Fruit fly (Drosophila melanogaster): Measurements from ENCODE around the gene CG11570.

The CG11570 gene

dm6 chr3L:11957669-11958333 lies at the start of gene CG11570, which contains the start of gene CG43294:
Gene CG11570 (minus strand): TSS chr3L:11957769.
Gene CG43294 (plus strand): TSS chr3L:11958283.
- TF ChIP-seq foxo (GFP tag; optimal IDR thresholded peaks at IDR 0.05) = no peak
- no peak for TF ChIP-seq br (GFP tag; optimal IDR thresholded peaks at IDR 0.05)
- TF ChIP-seq dsf (GFP tag; optimal IDR thresholded peaks at IDR 0.05; ENCODE audit: borderline replicate concordance) = no peak
- no peak for TF ChIP-seq N (GFP tag; optimal IDR thresholded peaks at IDR 0.05)
- no peak for TF ChIP-seq Hr78 (GFP tag; optimal IDR thresholded peaks at IDR 0.05)
- TF ChIP-seq pan (optimal IDR thresholded peaks at IDR 0.05) = no peak
- no peak for TF ChIP-seq CG32264 (GFP tag; optimal IDR thresholded peaks at IDR 0.05)
- no peak for TF ChIP-seq HLH106 (tag; optimal IDR thresholded peaks at IDR 0.05)
- no peak for TF ChIP-seq dl (GFP tag; optimal IDR thresholded peaks at IDR 0.05; ENCODE audit: insufficient read depth in 1 of 2, partially characterized antibody in 2 of 2)

- TF ChIP-seq sage (GFP tag; optimal IDR thresholded peaks at IDR 0.05) (no peak), OdsH (GFP tag; optimal IDR thresholded peaks at IDR 0.05) (no peak), lola (GFP tag; optimal IDR thresholded peaks at IDR 0.05) (no peak), CG32264 (GFP tag; optimal IDR thresholded peaks at IDR 0.05) (no peak), Myc (optimal IDR thresholded peaks at IDR 0.05) (no peak), Rel (GFP tag; optimal IDR thresholded peaks at IDR 0.05) (no peak), Rel (tag; optimal IDR thresholded peaks at IDR 0.05) (no peak), h (GFP tag; optimal IDR thresholded peaks at IDR 0.05) (no peak)
Observed at dm6 chr3L:12004136-12004535, 46.6 kb upstream of the CG11570 start.

dm6 chr3L:12003457-12003856 lies 45.9 kb upstream of the CG11570 start:
- no peak for TF ChIP-seq Dif (GFP tag; optimal IDR thresholded peaks at IDR 0.05; ENCODE audit: partially characterized antibody)
- TF ChIP-seq Abd-B (GFP tag; optimal IDR thresholded peaks at IDR 0.05) = no peak
- TF ChIP-seq dsf (GFP tag; optimal IDR thresholded peaks at IDR 0.05; ENCODE audit: borderline replicate concordance) = no peak

- TF ChIP-seq h (GFP tag; optimal IDR thresholded peaks at IDR 0.05) = peak; percentile 79
- no peak for TF ChIP-seq Vsx2 (GFP tag; optimal IDR thresholded peaks at IDR 0.05; ENCODE audit: partially characterized antibody)
- peak; percentile 67 for TF ChIP-seq ey (GFP tag; optimal IDR thresholded peaks at IDR 0.05)
- TF ChIP-seq jim (GFP tag; optimal IDR thresholded peaks at IDR 0.05) = no peak
- peak; percentile 85 for TF ChIP-seq Hnf4 (GFP tag; optimal IDR thresholded peaks at IDR 0.05)
- TF ChIP-seq sv (GFP tag; optimal IDR thresholded peaks at IDR 0.05) = peak; percentile 75
- peak; percentile 71 for TF ChIP-seq OdsH (GFP tag; optimal IDR thresholded peaks at IDR 0.05)
- TF ChIP-seq Hr83 (GFP tag; optimal IDR thresholded peaks at IDR 0.05; ENCODE audit: poor library complexity, severe bottlenecking) = peak; percentile 14
- peak; percentile 82 for TF ChIP-seq rgr (GFP tag; optimal IDR thresholded peaks at IDR 0.05)
- TF ChIP-seq HLH106 (tag; optimal IDR thresholded peaks at IDR 0.05) = peak; percentile 45
- peak; percentile 70 for TF ChIP-seq psq (GFP tag; optimal IDR thresholded peaks at IDR 0.05)
- no peak for TF ChIP-seq lola (GFP tag; optimal IDR thresholded peaks at IDR 0.05)
- TF ChIP-seq foxo (GFP tag; optimal IDR thresholded peaks at IDR 0.05) = peak in 1 of 2 experiments; percentile 75
- no peak for TF ChIP-seq usp (GFP tag; optimal IDR thresholded peaks at IDR 0.05)
- TF ChIP-seq brk (GFP tag; optimal IDR thresholded peaks at IDR 0.05) = no peak
- TF ChIP-seq Hr78 (GFP tag; optimal IDR thresholded peaks at IDR 0.05) = no peak
- peak; percentile 68 for TF ChIP-seq br (GFP tag; optimal IDR thresholded peaks at IDR 0.05)
- peak; percentile 34 for TF ChIP-seq dmrt93B (GFP tag; optimal IDR thresholded peaks at IDR 0.05)
- peak; percentile 48 for TF ChIP-seq GATAd (GFP tag; optimal IDR thresholded peaks at IDR 0.05)
- peak; percentile 38 for TF ChIP-seq sage (GFP tag; optimal IDR thresholded peaks at IDR 0.05)
- TF ChIP-seq Dfd (GFP tag; optimal IDR thresholded peaks at IDR 0.05) = no peak
- peak; percentile 73 for TF ChIP-seq fru (GFP tag; optimal IDR thresholded peaks at IDR 0.05)
- no peak for TF ChIP-seq N (GFP tag; optimal IDR thresholded peaks at IDR 0.05)
- no peak for TF ChIP-seq Dif (GFP tag; optimal IDR thresholded peaks at IDR 0.05; ENCODE audit: partially characterized antibody)
- no peak for TF ChIP-seq Mio (GFP tag; optimal IDR thresholded peaks at IDR 0.05)
- TF ChIP-seq CrebA (GFP tag; optimal IDR thresholded peaks at IDR 0.05; ENCODE audit: borderline replicate concordance) = no peak
- TF ChIP-seq pan (optimal IDR thresholded peaks at IDR 0.05) = no peak
- peak; percentile 42 for TF ChIP-seq Sp1 (GFP tag; optimal IDR thresholded peaks at IDR 0.05)
- TF ChIP-seq Jra (GFP tag; optimal IDR thresholded peaks at IDR 0.05) = peak; percentile 71
- peak; percentile 58 for TF ChIP-seq Myc (optimal IDR thresholded peaks at IDR 0.05)
- peak; percentile 51 for TF ChIP-seq woc (GFP tag; optimal IDR thresholded peaks at IDR 0.05)
- no peak for TF ChIP-seq dl (GFP tag; optimal IDR thresholded peaks at IDR 0.05; ENCODE audit: insufficient read depth in 1 of 2, partially characterized antibody in 2 of 2)
- no peak for TF ChIP-seq Abd-B (GFP tag; optimal IDR thresholded peaks at IDR 0.05)
- no peak for TF ChIP-seq Rel (GFP tag; optimal IDR thresholded peaks at IDR 0.05)
- TF ChIP-seq Rel (tag; optimal IDR thresholded peaks at IDR 0.05) = peak; percentile 5
- TF ChIP-seq tai (GFP tag; optimal IDR thresholded peaks at IDR 0.05) = no peak
- TF ChIP-seq CG9705 (GFP tag; optimal IDR thresholded peaks at IDR 0.05) = peak; percentile 20
- TF ChIP-seq CG32264 (GFP tag; optimal IDR thresholded peaks at IDR 0.05) = no peak
Observed at dm6 chr3L:12002321-12003248, 45.0 kb upstream of the CG11570 start, which contains the start of the genes Pop2 and CG6928. Gene Pop2 (minus strand): TSS chr3L:12002915. Gene CG6928 (plus strand): TSS chr3L:12003155.
